Fruit fly (Drosophila melanogaster): ENCODE measurements around the gene CG15414.

CG15414 gene

dm6 chr2L:3440322-3440721 lies 50.5 kb downstream of the CG15414 start:
- TF ChIP-seq CG8478 (optimal IDR thresholded peaks at IDR 0.05) (no peak), CTCF (optimal IDR thresholded peaks at IDR 0.05) (no peak)

dm6 chr2L:3439502-3439901 lies 51.4 kb downstream of the CG15414 start:
- TF ChIP-seq CG8478 (optimal IDR thresholded peaks at IDR 0.05), result no peak
- TF ChIP-seq CTCF (optimal IDR thresholded peaks at IDR 0.05), result no peak

dm6 chr2L:3438078-3438477 lies 52.8 kb downstream of the CG15414 start:
- TF ChIP-seq CG8478 (optimal IDR thresholded peaks at IDR 0.05) (no peak), CTCF (optimal IDR thresholded peaks at IDR 0.05) (no peak)

dm6 chr2L:3437068-3437467 lies 53.8 kb downstream of the CG15414 start:
- no peak for TF ChIP-seq CG8478 (optimal IDR thresholded peaks at IDR 0.05)
- TF ChIP-seq CTCF (optimal IDR thresholded peaks at IDR 0.05), result no peak

- no peak for TF ChIP-seq CTCF (optimal IDR thresholded peaks at IDR 0.05)
- TF ChIP-seq CG8478 (optimal IDR thresholded peaks at IDR 0.05), result no peak
These were observed 54.5 kb downstream of the CG15414 start for dm6 chr2L:3436347-3436746.

dm6 chr2L:3435086-3435485 lies 55.8 kb downstream of the CG15414 start:
- TF ChIP-seq CG8478 (optimal IDR thresholded peaks at IDR 0.05), result no peak
- TF ChIP-seq CTCF (optimal IDR thresholded peaks at IDR 0.05), result no peak

All from S2 (cell line).